Fruit fly (Drosophila melanogaster) whole organism, embryonic: ENCODE data around the gene CG6785.

Experiments
- B-H1 ChIP-seq: fragments of 200-800 bp; sonication (Bioruptor generic); IDR thresholded peaks from 3 replicates; pipeline ENCODE4 v1.3.6; 2022; ENCODE audit warnings: missing biosample characterization, missing genetic modification characterization
- B-H2 ChIP-seq: fragments of 200-800 bp; sonication (Bioruptor generic); optimal IDR thresholded peaks from 2 replicates; lab custom pipeline; 2018; ENCODE audit warnings: missing biosample characterization, mild to moderate bottlenecking, missing genetic modification characterization
- CG10366 ChIP-seq: fragments of 200-800 bp; sonication (Bioruptor generic); IDR thresholded peaks from 2 replicates; pipeline ENCODE4 v1.3.6; 2022; ENCODE audit warnings: missing biosample characterization, missing genetic modification characterization
- CG10543 ChIP-seq: fragments of 200-800 bp; sonication (Bioruptor generic); optimal IDR thresholded peaks from 3 replicates; lab custom pipeline; 2017; ENCODE audit warnings: missing biosample characterization, mild to moderate bottlenecking, missing genetic modification characterization, moderate library complexity
- CG10959 ChIP-seq: fragments of 200-800 bp; sonication (Bioruptor generic); IDR thresholded peaks from 2 replicates; pipeline ENCODE4 v1.3.6; 2022; ENCODE audit warnings: missing biosample characterization, missing genetic modification characterization
- CG11398 ChIP-seq: fragments of 200-800 bp; sonication (Bioruptor generic); optimal IDR thresholded peaks from 2 replicates; lab custom pipeline; 2016; ENCODE audit warnings: missing biosample characterization, missing genetic modification characterization
- CG12769 ChIP-seq: fragments of 200-800 bp; sonication (Bioruptor generic); optimal IDR thresholded peaks from 2 replicates; lab custom pipeline; 2019; ENCODE audit warnings: missing biosample characterization, mild to moderate bottlenecking, missing genetic modification characterization, moderate library complexity
- CG13296 ChIP-seq: fragments of 200-800 bp; sonication (Bioruptor generic); optimal IDR thresholded peaks from 3 replicates; lab custom pipeline; 2018; ENCODE audit warnings: missing biosample characterization, mild to moderate bottlenecking, missing genetic modification characterization
- CG13424 ChIP-seq: fragments of 200-800 bp; sonication (Bioruptor generic); optimal IDR thresholded peaks from 2 replicates; lab custom pipeline; 2019; ENCODE audit warnings: missing biosample characterization, mild to moderate bottlenecking, missing genetic modification characterization, moderate library complexity
- CG1603 ChIP-seq: fragments of 200-800 bp; sonication (Bioruptor generic); optimal IDR thresholded peaks from 2 replicates; lab custom pipeline; 2019; ENCODE audit warnings: missing biosample characterization, mild to moderate bottlenecking, missing genetic modification characterization, moderate library complexity
- CG16863 ChIP-seq: fragments of 200-800 bp; sonication (Bioruptor generic); optimal IDR thresholded peaks from 3 replicates; lab custom pipeline; 2016; ENCODE audit warnings: missing biosample characterization, missing genetic modification characterization
- CG17328 ChIP-seq: fragments of 200-800 bp; sonication (Bioruptor generic); IDR thresholded peaks from 2 replicates; pipeline ENCODE4 v1.3.6; 2022; ENCODE audit warnings: missing biosample characterization, missing genetic modification characterization
- CG18476 ChIP-seq: fragments of 200-800 bp; sonication (Bioruptor generic); optimal IDR thresholded peaks from 2 replicates; lab custom pipeline; 2016; ENCODE audit warnings: missing biosample characterization, mild to moderate bottlenecking, missing genetic modification characterization
- CG2199 ChIP-seq: fragments of 200-800 bp; sonication (Bioruptor generic); IDR thresholded peaks from 3 replicates; pipeline ENCODE4 v1.3.6; 2022; ENCODE audit warnings: missing biosample characterization, missing genetic modification characterization
- CG30431 ChIP-seq: fragments of 200-800 bp; sonication (Bioruptor generic); optimal IDR thresholded peaks from 2 replicates; lab custom pipeline; 2017; ENCODE audit warnings: missing biosample characterization, missing genetic modification characterization
- CG3407 ChIP-seq: fragments of 200-800 bp; sonication (Bioruptor generic); optimal IDR thresholded peaks from 2 replicates; lab custom pipeline; 2018; ENCODE audit warnings: missing biosample characterization, mild to moderate bottlenecking, missing genetic modification characterization
- CG5180 ChIP-seq: fragments of 200-800 bp; sonication (Bioruptor generic); optimal IDR thresholded peaks from 3 replicates; lab custom pipeline; 2017; ENCODE audit warnings: missing biosample characterization, missing genetic modification characterization, mild to moderate bottlenecking, moderate library complexity, missing genetic modification reagents
- CG6689 ChIP-seq: fragments of 200-800 bp; sonication (Bioruptor generic); IDR thresholded peaks from 2 replicates; pipeline ENCODE4 v1.3.6; 2022; ENCODE audit warnings: missing biosample characterization, missing genetic modification characterization
- CG6765 ChIP-seq: fragments of 200-800 bp; sonication (Bioruptor generic); optimal IDR thresholded peaks from 3 replicates; lab custom pipeline; 2017; ENCODE audit warnings: missing biosample characterization, mild to moderate bottlenecking, missing genetic modification characterization
- CG7271 ChIP-seq: fragments of 200-800 bp; sonication (Bioruptor generic); optimal IDR thresholded peaks from 2 replicates; lab custom pipeline; 2018; ENCODE audit warnings: missing biosample characterization, mild to moderate bottlenecking, missing genetic modification characterization, moderate library complexity
- CG9817 ChIP-seq: fragments of 200-800 bp; sonication (Bioruptor generic); optimal IDR thresholded peaks from 2 replicates; lab custom pipeline; 2018; ENCODE audit warnings: missing biosample characterization, mild to moderate bottlenecking, missing genetic modification characterization, moderate library complexity
- Fer1 ChIP-seq: fragments of 200-800 bp; sonication (Bioruptor generic); optimal IDR thresholded peaks from 2 replicates; lab custom pipeline; 2017; ENCODE audit warnings: missing biosample characterization, mild to moderate bottlenecking, missing genetic modification characterization
- H15 ChIP-seq: fragments of 200-800 bp; sonication (Bioruptor generic); IDR thresholded peaks from 3 replicates; pipeline ENCODE4 v1.3.6; 2022; ENCODE audit warnings: missing biosample characterization, missing genetic modification characterization
- HLH54F ChIP-seq: fragments of 200-800 bp; sonication (Bioruptor generic); optimal IDR thresholded peaks from 3 replicates; lab custom pipeline; 2016; ENCODE audit warnings: missing biosample characterization, missing genetic modification characterization
- Hr78 ChIP-seq, 2 experiments: fragments of 200-800 bp in 1 of 2; fragments of >200 bp in 1 of 2; sonication (Bioruptor generic) in 1 of 2; optimal IDR thresholded peaks; 2 replicates each; lab custom pipeline; 2017 to 2019; ENCODE audit warnings: missing biosample characterization in 2 of 2, missing genetic modification characterization in 2 of 2, mild to moderate bottlenecking in 1 of 2, moderate library complexity in 1 of 2
- MTF-1 ChIP-seq: fragments of 200-800 bp; sonication (Bioruptor generic); optimal IDR thresholded peaks from 2 replicates; lab custom pipeline; 2018; ENCODE audit warnings: missing biosample characterization, mild to moderate bottlenecking, missing genetic modification characterization, borderline replicate concordance
- Oli ChIP-seq: fragments of 200-800 bp; sonication (Bioruptor generic); optimal IDR thresholded peaks from 2 replicates; lab custom pipeline; 2018; ENCODE audit warnings: missing biosample characterization, mild to moderate bottlenecking, missing genetic modification characterization, moderate library complexity
- Ssrp ChIP-seq: fragments of 200-800 bp; sonication (Bioruptor generic); optimal IDR thresholded peaks from 2 replicates; lab custom pipeline; 2018; ENCODE audit warnings: missing biosample characterization, mild to moderate bottlenecking, missing genetic modification characterization, moderate library complexity
- bcd ChIP-seq: fragments of 200-800 bp; sonication (Bioruptor generic); optimal IDR thresholded peaks from 2 replicates; lab custom pipeline; 2017; ENCODE audit warnings: missing biosample characterization, mild to moderate bottlenecking, missing genetic modification characterization
- corto ChIP-seq: fragments of 200-800 bp; sonication (Bioruptor generic); optimal IDR thresholded peaks from 2 replicates; lab custom pipeline; 2016; ENCODE audit warnings: missing biosample characterization, mild to moderate bottlenecking, missing genetic modification characterization, moderate library complexity
- crc ChIP-seq: fragments of 200-800 bp; sonication (Bioruptor generic); optimal IDR thresholded peaks from 2 replicates; lab custom pipeline; 2016; ENCODE audit warnings: missing biosample characterization, missing genetic modification characterization
- dmrt11E ChIP-seq: fragments of 200-800 bp; sonication (Bioruptor generic); optimal IDR thresholded peaks from 3 replicates; lab custom pipeline; 2018; ENCODE audit warnings: missing biosample characterization, mild to moderate bottlenecking, missing genetic modification characterization, moderate library complexity
- fd64A ChIP-seq: fragments of 200-800 bp; sonication (Bioruptor generic); optimal IDR thresholded peaks from 3 replicates; lab custom pipeline; 2018; ENCODE audit warnings: missing biosample characterization, mild to moderate bottlenecking, missing genetic modification characterization
- gcm ChIP-seq: fragments of 200-800 bp; sonication (Bioruptor generic); optimal IDR thresholded peaks from 2 replicates; lab custom pipeline; 2019; ENCODE audit warnings: missing biosample characterization, mild to moderate bottlenecking, missing genetic modification characterization, moderate library complexity
- gsb-n ChIP-seq: fragments of 200-800 bp; sonication (Bioruptor generic); optimal IDR thresholded peaks from 3 replicates; lab custom pipeline; 2018; ENCODE audit warnings: missing biosample characterization, mild to moderate bottlenecking, missing genetic modification characterization
- hbn ChIP-seq: fragments of 200-800 bp; sonication (Bioruptor generic); IDR thresholded peaks from 2 replicates; pipeline ENCODE4 v1.3.6; 2022; ENCODE audit warnings: missing biosample characterization, missing genetic modification characterization; ENCODE audit not compliant: partially characterized antibody
- jigr1 ChIP-seq: fragments of 200-800 bp; sonication (Bioruptor generic); IDR thresholded peaks from 3 replicates; pipeline ENCODE4 v1.3.6; 2022; ENCODE audit warnings: missing biosample characterization, missing genetic modification characterization
- jumu ChIP-seq: fragments of 200-800 bp; sonication (Bioruptor generic); optimal IDR thresholded peaks from 3 replicates; lab custom pipeline; 2016; ENCODE audit warnings: missing biosample characterization, missing genetic modification characterization
- klu ChIP-seq: fragments of 200-800 bp; sonication (Bioruptor generic); IDR thresholded peaks from 2 replicates; pipeline ENCODE4 v1.3.6; 2022; ENCODE audit warnings: missing biosample characterization, missing genetic modification characterization
- knrl ChIP-seq: fragments of 200-800 bp; sonication (Bioruptor generic); IDR thresholded peaks from 3 replicates; pipeline ENCODE4 v1.3.6; 2022; ENCODE audit warnings: missing biosample characterization, missing genetic modification characterization; ENCODE audit not compliant: partially characterized antibody
- lab ChIP-seq: fragments of 200-800 bp; sonication (Bioruptor generic); optimal IDR thresholded peaks from 3 replicates; lab custom pipeline; 2017; ENCODE audit warnings: missing biosample characterization, missing genetic modification characterization, mild to moderate bottlenecking, moderate library complexity, missing genetic modification reagents
- nau ChIP-seq: fragments of 200-800 bp; sonication (Bioruptor generic); optimal IDR thresholded peaks from 3 replicates; lab custom pipeline; 2017; ENCODE audit warnings: missing biosample characterization, mild to moderate bottlenecking, missing genetic modification characterization, missing genetic modification reagents
- oc ChIP-seq: fragments of 200-800 bp; sonication (Bioruptor generic); optimal IDR thresholded peaks from 2 replicates; lab custom pipeline; 2018; ENCODE audit warnings: missing biosample characterization, mild to moderate bottlenecking, missing genetic modification characterization, moderate library complexity
- pzg ChIP-seq: fragments of 200-800 bp; sonication (Bioruptor generic); optimal IDR thresholded peaks from 3 replicates; lab custom pipeline; 2018; ENCODE audit warnings: missing biosample characterization, mild to moderate bottlenecking, missing genetic modification characterization, moderate library complexity
- sisA ChIP-seq: fragments of 200-800 bp; sonication (Bioruptor generic); IDR thresholded peaks from 2 replicates; pipeline ENCODE4 v1.3.6; 2022; ENCODE audit warnings: missing biosample characterization, missing genetic modification characterization
- tio ChIP-seq: fragments of 200-800 bp; sonication (Bioruptor generic); optimal IDR thresholded peaks from 2 replicates; lab custom pipeline; 2017; ENCODE audit warnings: missing biosample characterization, missing genetic modification characterization, inconsistent platforms
- zfh1 ChIP-seq: fragments of 200-800 bp; sonication (Bioruptor generic); IDR thresholded peaks from 3 replicates; pipeline ENCODE4 v1.3.6; 2022; ENCODE audit warnings: missing biosample characterization, missing genetic modification characterization
- zfh2 ChIP-seq: fragments of 200-800 bp; sonication (Bioruptor generic); optimal IDR thresholded peaks from 2 replicates; lab custom pipeline; 2016; ENCODE audit warnings: missing biosample characterization, missing genetic modification characterization

The CG6785 gene

dm6 chr2L:12010877-12011666 lies 33.9 kb downstream of the CG6785 start:
- peak; percentile 88 for TF ChIP-seq CG30431 (GFP tag; lab: Kevin White, UChicago)
- no peak for TF ChIP-seq CG6689 (GFP tag; lab: Robert Waterston, UW)
- TF ChIP-seq CG10543 (GFP tag; lab: Kevin White, UChicago): peak; percentile 93
- TF ChIP-seq CG2199 (GFP tag; lab: Robert Waterston, UW): no peak
- no peak for TF ChIP-seq H15 (GFP tag; lab: Robert Waterston, UW)
- no peak for TF ChIP-seq Hr78 (GFP tag; optimal IDR thresholded peaks at IDR 0.05; lab: Kevin White, UChicago)
- no peak for TF ChIP-seq fd64A (GFP tag; lab: Kevin White, UChicago)
- TF ChIP-seq CG13296 (GFP tag; lab: Kevin White, UChicago): peak; percentile 94
- TF ChIP-seq CG11398 (GFP tag; lab: Kevin White, UChicago): peak; percentile 56
- peak; percentile 81 for TF ChIP-seq nau (GFP tag; lab: Kevin White, UChicago)
- peak; percentile 93 for TF ChIP-seq B-H2 (GFP tag; lab: Kevin White, UChicago)
- TF ChIP-seq klu (GFP tag; lab: Robert Waterston, UW): no peak
- peak; percentile 66 for TF ChIP-seq CG3407
- TF ChIP-seq dmrt11E: peak; percentile 90
- TF ChIP-seq B-H1: no peak
- peak; percentile 28 for TF ChIP-seq CG7271 (tag; lab: Kevin White, UChicago)
- TF ChIP-seq sisA: no peak
- peak; percentile 47 for TF ChIP-seq jumu (GFP tag; lab: Kevin White, UChicago)
- no peak for TF ChIP-seq CG10366 (GFP tag; lab: Robert Waterston, UW)
- TF ChIP-seq CG17328: no peak
- peak; percentile 84 for TF ChIP-seq HLH54F (GFP tag; lab: Kevin White, UChicago)
- TF ChIP-seq jigr1: no peak
- TF ChIP-seq CG6765: peak; percentile 87
- TF ChIP-seq tio (GFP tag; lab: Kevin White, UChicago): no peak
- no peak for TF ChIP-seq knrl (GFP tag; lab: Robert Waterston, UW)
- TF ChIP-seq CG18476: peak; percentile 87
- no peak for TF ChIP-seq oc (tag; lab: Kevin White, UChicago)
- TF ChIP-seq CG12769: peak; percentile 94
- peak; percentile 96 for TF ChIP-seq CG13424 (tag; lab: Kevin White, UChicago)
- TF ChIP-seq gcm (GFP tag; lab: Kevin White, UChicago): peak; percentile 87
- peak; percentile 94 for TF ChIP-seq CG9817 (tag; lab: Kevin White, UChicago)
- no peak for TF ChIP-seq zfh1 (GFP tag; lab: Robert Waterston, UW)
- peak; percentile 92 for TF ChIP-seq CG1603 (tag; lab: Kevin White, UChicago)
- TF ChIP-seq Fer1 (GFP tag; lab: Kevin White, UChicago): peak; percentile 96
- TF ChIP-seq zfh2 (GFP tag; lab: Kevin White, UChicago): peak; percentile 81
- peak; percentile 95 for TF ChIP-seq Oli (tag; lab: Kevin White, UChicago)
- TF ChIP-seq corto (GFP tag; lab: Kevin White, UChicago): no peak
- peak; percentile 84 for TF ChIP-seq CG5180 (GFP tag; lab: Kevin White, UChicago)
- peak; percentile 90 for TF ChIP-seq Ssrp (tag; lab: Kevin White, UChicago)
- peak; percentile 68 for TF ChIP-seq gsb-n (tag; lab: Kevin White, UChicago)
- peak; percentile 94 for TF ChIP-seq lab (GFP tag; lab: Kevin White, UChicago)
- TF ChIP-seq CG10959 (GFP tag; lab: Robert Waterston, UW): no peak
- TF ChIP-seq crc: peak; percentile 70
- no peak for TF ChIP-seq hbn (GFP tag; lab: Robert Waterston, UW)
- peak; percentile 6 for TF ChIP-seq pzg
- peak; percentile 52 for TF ChIP-seq MTF-1
- TF ChIP-seq CG16863 (GFP tag; lab: Kevin White, UChicago): peak; percentile 74
- peak; percentile 93 for TF ChIP-seq bcd (GFP tag; lab: Kevin White, UChicago)
